Fruit fly (Drosophila melanogaster) whole organism, adult: ENCODE data around the gene Ocho.

Experiments used
- CG11617 ChIP-seq: fragments of 200-800 bp; sonication (Bioruptor generic); optimal IDR thresholded peaks from 2 replicates; lab custom pipeline; 2017; ENCODE audit warnings: mild to moderate bottlenecking, missing biosample characterization, missing genetic modification reagents, missing genetic modification characterization
- CG33017 ChIP-seq: fragments of 200-800 bp; sonication (Bioruptor generic); optimal IDR thresholded peaks from 2 replicates; lab custom pipeline; 2018; ENCODE audit warnings: missing biosample characterization, mild to moderate bottlenecking, missing genetic modification characterization, moderate library complexity
- CG5204 ChIP-seq: fragments of 200-800 bp; sonication (Bioruptor generic); optimal IDR thresholded peaks from 2 replicates; lab custom pipeline; 2016; ENCODE audit warnings: missing biosample characterization, missing genetic modification characterization
- cnc ChIP-seq, 2 experiments: fragments of >200 bp; optimal IDR thresholded peaks; 2 replicates each; lab custom pipeline; 2017
- tj ChIP-seq: fragments of 200-800 bp; sonication (Bioruptor generic); optimal IDR thresholded peaks from 3 replicates; lab custom pipeline; 2017; ENCODE audit warnings: missing biosample characterization, mild to moderate bottlenecking, missing genetic modification characterization, moderate library complexity

dm6 chr3L:14972625-14973250 lies 1.9 kb upstream of the Ocho start, which contains the start of gene Brd:
- TF ChIP-seq CG11617: no peak
- TF ChIP-seq tj (GFP tag; lab: Kevin White, UChicago): no peak
- no peak for TF ChIP-seq cnc (optimal IDR thresholded peaks at IDR 0.05; lab: Kevin White, UChicago)
- TF ChIP-seq CG33017 (tag; lab: Kevin White, UChicago): no peak
- TF ChIP-seq CG5204 (GFP tag; lab: Kevin White, UChicago): no peak
